Worm (Caenorhabditis elegans): Measurements from ENCODE around the gene ptr-24.

DNA sequence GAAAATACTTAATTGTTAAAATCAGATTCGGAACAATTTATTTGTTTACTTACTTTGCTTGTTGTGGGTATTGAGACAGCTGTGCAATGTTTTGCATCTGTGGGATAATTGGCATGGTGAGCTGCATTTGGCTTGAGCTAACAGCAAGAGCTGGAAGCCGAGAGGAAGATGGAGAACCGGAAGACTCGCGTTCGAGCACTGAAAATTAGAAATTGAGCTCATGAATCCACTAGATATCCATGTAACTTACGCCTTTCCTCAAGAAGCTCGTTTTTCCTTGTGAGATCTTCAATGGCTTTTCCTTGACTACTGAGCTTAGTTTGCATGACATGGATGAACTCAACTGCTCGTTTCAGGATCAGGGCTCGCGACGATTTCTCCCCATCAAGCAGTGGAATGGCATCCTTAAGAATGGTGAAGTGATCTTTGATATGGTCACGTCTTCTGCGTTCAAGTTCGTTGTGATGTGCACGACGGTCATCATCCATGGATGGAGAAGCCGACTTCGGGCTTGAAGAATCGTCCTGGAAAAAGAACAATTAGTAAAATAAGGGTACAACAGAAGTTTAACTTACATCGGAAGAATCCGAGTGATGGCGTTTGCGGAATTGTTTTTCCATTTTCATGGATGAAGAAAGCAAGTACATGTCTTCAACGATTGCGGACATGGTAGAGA is 12.4 kb downstream of the ptr-24 start:
- TF ChIP-seq mep-1 (tag; optimal IDR thresholded peaks at IDR 0.05) (no peak), ztf-11 (tag; optimal IDR thresholded peaks at IDR 0.05) (no peak), nhr-237 (tag; optimal IDR thresholded peaks at IDR 0.05) (no peak), unc-39 (tag; optimal IDR thresholded peaks at IDR 0.05) (no peak), fkh-10 (GFP tag; optimal IDR thresholded peaks at IDR 0.05) (no peak), ama-1 (optimal IDR thresholded peaks at IDR 0.05) (no peak)
